Fruit fly (Drosophila melanogaster): Measurements from ENCODE around the gene Syt4.

Syt4 gene

DNA sequence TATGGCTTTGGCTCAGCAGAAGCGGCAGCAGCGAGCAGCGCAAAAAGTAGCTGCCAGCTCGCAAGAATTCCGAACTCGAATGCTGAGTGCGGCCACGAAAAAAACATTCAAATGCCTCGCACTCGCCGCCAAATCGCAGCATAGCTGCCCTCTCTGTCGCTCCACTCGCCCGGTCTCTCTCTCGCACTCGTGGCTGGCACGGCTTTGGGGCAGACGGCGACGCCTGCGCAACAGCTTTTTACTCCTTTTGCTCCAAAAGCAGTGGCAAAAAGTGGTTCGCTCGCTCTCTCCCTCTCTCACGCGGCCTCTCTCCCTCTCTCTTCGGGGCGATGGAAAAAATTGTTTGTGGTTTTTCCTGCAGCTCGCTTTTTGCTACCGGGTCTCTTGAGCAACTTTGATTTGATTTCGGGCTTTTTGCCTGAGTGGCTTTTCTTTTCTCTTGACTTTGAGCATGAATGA, 43.7 kb downstream of the Syt4 start, which contains the start of gene rn (continued):
- TF ChIP-seq spab (GFP tag; optimal IDR thresholded peaks at IDR 0.05) (no peak), svp (GFP tag) (no peak), CG6854 (GFP tag; optimal IDR thresholded peaks at IDR 0.05) (no peak), CG6163 (GFP tag; IDR thresholded peaks at IDR 0.05) (peak; percentile 70), dsx (GFP tag; optimal IDR thresholded peaks at IDR 0.05; ENCODE audit: poor library complexity, severe bottlenecking) (peak; percentile 12), CG1621 (tag; optimal IDR thresholded peaks at IDR 0.05) (peak; percentile 13), fd59A (GFP tag; optimal IDR thresholded peaks at IDR 0.05) (no peak), Sox15 (GFP tag; optimal IDR thresholded peaks at IDR 0.05) (no peak), net (GFP tag; optimal IDR thresholded peaks at IDR 0.05) (no peak), Hr4 (GFP tag; optimal IDR thresholded peaks at IDR 0.05) (no peak), CG16779 (tag; optimal IDR thresholded peaks at IDR 0.05) (no peak), CG4318 (GFP tag; optimal IDR thresholded peaks at IDR 0.05) (no peak), CG6792 (GFP tag; optimal IDR thresholded peaks at IDR 0.05) (no peak), CG11902 (GFP tag; optimal IDR thresholded peaks at IDR 0.05) (no peak), Gug (GFP tag; IDR thresholded peaks at IDR 0.05) (no peak), Hr39 (GFP tag; optimal IDR thresholded peaks at IDR 0.05) (no peak), Ets96B (tag; optimal IDR thresholded peaks at IDR 0.05) (peak; percentile 4), Lpt (GFP tag; optimal IDR thresholded peaks at IDR 0.05) (no peak)

DNA sequence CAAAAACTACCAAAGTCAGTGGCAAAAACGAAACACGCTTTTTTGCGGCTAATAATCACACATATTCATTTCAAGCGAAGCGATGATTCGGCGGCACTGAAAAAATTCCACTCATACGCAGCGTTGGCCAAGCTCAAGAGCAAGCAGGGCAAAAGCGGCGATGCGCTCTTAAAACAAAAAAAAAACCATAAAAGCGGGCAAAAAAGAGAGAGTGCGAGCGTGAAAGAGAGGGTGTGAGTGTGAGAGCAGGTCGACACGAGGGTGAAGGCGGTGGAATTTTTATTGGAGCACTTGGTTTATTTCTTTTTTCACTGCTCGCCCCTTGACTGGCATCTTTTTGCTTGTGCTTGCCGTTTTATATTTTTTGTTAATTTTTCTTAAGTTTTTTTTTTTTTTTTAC, 44.7 kb downstream of the Syt4 start:
- TF ChIP-seq CG32006 (GFP tag; optimal IDR thresholded peaks at IDR 0.05) (no peak), Sox14 (GFP tag; optimal IDR thresholded peaks at IDR 0.05) (no peak), net (GFP tag; optimal IDR thresholded peaks at IDR 0.05) (peak; percentile 32), CG11902 (GFP tag; optimal IDR thresholded peaks at IDR 0.05) (no peak), eg (GFP tag; IDR thresholded peaks at IDR 0.05) (peak; percentile 56; the same call in 1 of the 3 replicates), CG8119 (GFP tag; IDR thresholded peaks at IDR 0.05) (no peak), esn (GFP tag; optimal IDR thresholded peaks at IDR 0.05) (no peak), CG34406 (GFP tag; optimal IDR thresholded peaks at IDR 0.05) (peak; percentile 2), CG8319 (GFP tag; optimal IDR thresholded peaks at IDR 0.05) (no peak), spab (GFP tag; optimal IDR thresholded peaks at IDR 0.05) (no peak), CG6163 (GFP tag; IDR thresholded peaks at IDR 0.05) (no peak), CG16779 (tag; optimal IDR thresholded peaks at IDR 0.05) (no peak), ss (GFP tag; optimal IDR thresholded peaks at IDR 0.05) (peak in 1 of 2 experiments; percentile 48), Sox102F (GFP tag; optimal IDR thresholded peaks at IDR 0.05) (no peak), CG6808 (GFP tag; optimal IDR thresholded peaks at IDR 0.05) (no peak), dac (GFP tag; optimal IDR thresholded peaks at IDR 0.05) (peak; percentile 23), Sox15 (GFP tag; optimal IDR thresholded peaks at IDR 0.05) (no peak), CG11294 (GFP tag; IDR thresholded peaks at IDR 0.05) (no peak), vri (GFP tag; optimal IDR thresholded peaks at IDR 0.05) (peak; percentile 5), fkh (GFP tag; optimal IDR thresholded peaks at IDR 0.05) (no peak), Smox (GFP tag; optimal IDR thresholded peaks at IDR 0.05) (no peak), Hr4 (GFP tag; optimal IDR thresholded peaks at IDR 0.05) (no peak), CG15336 (GFP tag; IDR thresholded peaks at IDR 0.05) (no peak), Gug (GFP tag; IDR thresholded peaks at IDR 0.05) (no peak), salr (GFP tag; optimal IDR thresholded peaks at IDR 0.05) (no peak), CG3919 (GFP tag; optimal IDR thresholded peaks at IDR 0.05) (no peak), Hr39 (GFP tag; optimal IDR thresholded peaks at IDR 0.05) (no peak), CG6854 (GFP tag; optimal IDR thresholded peaks at IDR 0.05) (no peak), CG1621 (tag; optimal IDR thresholded peaks at IDR 0.05) (no peak), Met (GFP tag; optimal IDR thresholded peaks at IDR 0.05) (no peak), Eip75B (GFP tag; optimal IDR thresholded peaks at IDR 0.05) (no peak), CG4318 (GFP tag; optimal IDR thresholded peaks at IDR 0.05) (no peak), acj6 (GFP tag; optimal IDR thresholded peaks at IDR 0.05) (no peak), lz (GFP tag; optimal IDR thresholded peaks at IDR 0.05) (no peak), svp (GFP tag) (no peak), OdsH (GFP tag; optimal IDR thresholded peaks at IDR 0.05) (no peak), CG10631 (GFP tag; optimal IDR thresholded peaks at IDR 0.05) (no peak), CG6276 (GFP tag; optimal IDR thresholded peaks at IDR 0.05) (no peak), Eip93F (GFP tag; optimal IDR thresholded peaks at IDR 0.05) (no peak), CG10669 (GFP tag; optimal IDR thresholded peaks at IDR 0.05) (no peak), fd85E (GFP tag; optimal IDR thresholded peaks at IDR 0.05) (no peak), CG6792 (GFP tag; optimal IDR thresholded peaks at IDR 0.05) (no peak), Blimp-1 (GFP tag; optimal IDR thresholded peaks at IDR 0.05) (no peak), dsx (GFP tag; optimal IDR thresholded peaks at IDR 0.05; ENCODE audit: poor library complexity, severe bottlenecking) (no peak), Ets96B (tag; optimal IDR thresholded peaks at IDR 0.05) (no peak)

Measured in whole organism, prepupa.